Worm (Caenorhabditis elegans) whole organism, mixed stage, embryonic: ENCODE data around the gene igeg-2.

Experiments
- M03D4.4 ChIP-seq: sonication (generic microtip); optimal IDR thresholded peaks from 2 replicates; lab custom pipeline; 2017; ENCODE audit warnings: mild to moderate bottlenecking, missing genetic modification characterization, missing compliant biosample characterization
- blmp-1 ChIP-seq: fragments of 150-350 bp; optimal IDR thresholded peaks from 2 replicates; lab custom pipeline; 2014; ENCODE audit warnings: missing biosample characterization, missing genetic modification characterization
- ceh-39 ChIP-seq: fragments of 150-350 bp; optimal IDR thresholded peaks from 2 replicates; lab custom pipeline; 2014; ENCODE audit warnings: missing biosample characterization, missing genetic modification characterization
- ceh-43 ChIP-seq: fragments of 200-800 bp; sonication (Bioruptor generic); optimal IDR thresholded peaks from 2 replicates; lab custom pipeline; 2018; ENCODE audit warnings: mild to moderate bottlenecking, missing genetic modification characterization, moderate library complexity, missing compliant biosample characterization
- ceh-83 ChIP-seq: fragments of 200-800 bp; sonication (Bioruptor generic); optimal IDR thresholded peaks from 2 replicates; lab custom pipeline; 2018; ENCODE audit warnings: mild to moderate bottlenecking, missing genetic modification characterization, missing compliant biosample characterization
- ces-1 ChIP-seq: fragments of 150-350 bp; optimal IDR thresholded peaks from 2 replicates; lab custom pipeline; 2014; ENCODE audit warnings: missing biosample characterization, missing genetic modification reagents, missing genetic modification characterization
- cnd-1 ChIP-seq: fragments of 200-800 bp; sonication (Bioruptor generic); optimal IDR thresholded peaks from 2 replicates; lab custom pipeline; 2018; ENCODE audit warnings: mild to moderate bottlenecking, missing genetic modification characterization, missing compliant biosample characterization
- drap-1 ChIP-seq: fragments of 200-800 bp; sonication (Bioruptor generic); optimal IDR thresholded peaks from 3 replicates; lab custom pipeline; 2018; ENCODE audit warnings: mild to moderate bottlenecking, missing genetic modification characterization, missing compliant biosample characterization
- elt-3 ChIP-seq: fragments of 150-350 bp; optimal IDR thresholded peaks from 2 replicates; lab custom pipeline; 2014; ENCODE audit warnings: missing biosample characterization, missing genetic modification characterization
- flh-1 ChIP-seq: fragments of 200-800 bp; sonication (Bioruptor generic); optimal IDR thresholded peaks from 2 replicates; lab custom pipeline; 2018; ENCODE audit warnings: mild to moderate bottlenecking, missing genetic modification characterization, moderate library complexity, missing compliant biosample characterization
- ham-2 ChIP-seq: fragments of 200-800 bp; sonication (Bioruptor generic); optimal IDR thresholded peaks from 2 replicates; lab custom pipeline; 2018; ENCODE audit warnings: mild to moderate bottlenecking, missing genetic modification characterization, missing compliant biosample characterization
- hlh-1 ChIP-seq: fragments of 150-350 bp; optimal IDR thresholded peaks from 2 replicates; lab custom pipeline; 2014; ENCODE audit warnings: missing biosample characterization, missing genetic modification reagents, missing genetic modification characterization
- lin-13 ChIP-seq: fragments of 150-350 bp; optimal IDR thresholded peaks from 2 replicates; lab custom pipeline; 2014; ENCODE audit warnings: missing biosample characterization, missing genetic modification characterization
- lin-32 ChIP-seq: fragments of 200-800 bp; sonication (Bioruptor generic); optimal IDR thresholded peaks from 2 replicates; lab custom pipeline; 2018; ENCODE audit warnings: mild to moderate bottlenecking, missing genetic modification characterization, missing compliant biosample characterization
- lsy-2 ChIP-seq: fragments of 150-350 bp; optimal IDR thresholded peaks from 2 replicates; lab custom pipeline; 2014; ENCODE audit warnings: missing biosample characterization, missing genetic modification characterization
- mab-5 ChIP-seq: fragments of 150-350 bp; optimal IDR thresholded peaks from 2 replicates; lab custom pipeline; 2014; ENCODE audit warnings: missing biosample characterization, missing genetic modification characterization
- mep-1 ChIP-seq: fragments of 150-350 bp; optimal IDR thresholded peaks from 2 replicates; lab custom pipeline; 2017; ENCODE audit warnings: missing biosample characterization, missing genetic modification reagents, missing genetic modification characterization, inconsistent platforms
- mls-2 ChIP-seq: sonication (generic microtip); optimal IDR thresholded peaks from 2 replicates; lab custom pipeline; 2016; ENCODE audit warnings: mild to moderate bottlenecking, missing genetic modification characterization, moderate library complexity, missing compliant biosample characterization
- nhr-12 ChIP-seq: fragments of 150-350 bp; optimal IDR thresholded peaks from 2 replicates; lab custom pipeline; 2014; ENCODE audit warnings: missing biosample characterization, missing genetic modification characterization
- nhr-2 ChIP-seq: fragments of 150-350 bp; optimal IDR thresholded peaks from 2 replicates; lab custom pipeline; 2014; ENCODE audit warnings: missing biosample characterization, missing genetic modification characterization
- nhr-237 ChIP-seq: fragments of 150-350 bp; optimal IDR thresholded peaks from 2 replicates; lab custom pipeline; 2014; ENCODE audit warnings: missing biosample characterization, missing genetic modification characterization
- nhr-28 ChIP-seq: fragments of 150-350 bp; optimal IDR thresholded peaks from 2 replicates; lab custom pipeline; 2014; ENCODE audit warnings: missing biosample characterization, missing genetic modification characterization
- nhr-76 ChIP-seq: sonication (generic microtip); optimal IDR thresholded peaks from 2 replicates; lab custom pipeline; 2017; ENCODE audit warnings: missing biosample characterization, missing genetic modification characterization
- pha-4 ChIP-seq: fragments of 150-350 bp; optimal IDR thresholded peaks from 2 replicates; lab custom pipeline; 2018; ENCODE audit warnings: missing biosample characterization, missing genetic modification reagents, missing genetic modification characterization
- sem-2 ChIP-seq: fragments of 200-800 bp; sonication (Bioruptor generic); optimal IDR thresholded peaks from 2 replicates; lab custom pipeline; 2018; ENCODE audit warnings: mild to moderate bottlenecking, missing genetic modification characterization, missing compliant biosample characterization
- sptf-1 ChIP-seq: sonication (generic microtip); optimal IDR thresholded peaks from 2 replicates; lab custom pipeline; 2017; ENCODE audit warnings: mild to moderate bottlenecking, missing genetic modification characterization, moderate library complexity, missing compliant biosample characterization
- tbx-8 ChIP-seq: fragments of 200-800 bp; sonication (Bioruptor generic); optimal IDR thresholded peaks from 2 replicates; lab custom pipeline; 2018; ENCODE audit warnings: mild to moderate bottlenecking, missing genetic modification characterization, moderate library complexity, missing compliant biosample characterization
- unc-39 ChIP-seq: fragments of 150-350 bp; optimal IDR thresholded peaks from 2 replicates; lab custom pipeline; 2014; ENCODE audit warnings: missing biosample characterization, missing genetic modification characterization
- unc-62 ChIP-seq: fragments of 150-350 bp; optimal IDR thresholded peaks from 2 replicates; lab custom pipeline; 2014; ENCODE audit warnings: missing biosample characterization, missing genetic modification reagents, missing genetic modification characterization
- ztf-11 ChIP-seq: fragments of 150-350 bp; optimal IDR thresholded peaks from 2 replicates; lab custom pipeline; 2014; ENCODE audit warnings: missing biosample characterization, missing genetic modification characterization

Gene igeg-2

ce11 chrX:11435488-11435887 is 10.9 kb downstream of the igeg-2 start:
- TF ChIP-seq nhr-2 (tag; lab: Kevin White, UChicago) (no peak), nhr-76 (tag; lab: Kevin White, UChicago) (no peak), mep-1 (tag; lab: Kevin White, UChicago) (no peak), ham-2 (GFP tag; lab: Kevin White, UChicago) (no peak), unc-39 (tag; lab: Kevin White, UChicago) (no peak), drap-1 (GFP tag; lab: Kevin White, UChicago) (no peak), unc-62 (GFP tag; lab: Kevin White, UChicago) (no peak)

DNA sequence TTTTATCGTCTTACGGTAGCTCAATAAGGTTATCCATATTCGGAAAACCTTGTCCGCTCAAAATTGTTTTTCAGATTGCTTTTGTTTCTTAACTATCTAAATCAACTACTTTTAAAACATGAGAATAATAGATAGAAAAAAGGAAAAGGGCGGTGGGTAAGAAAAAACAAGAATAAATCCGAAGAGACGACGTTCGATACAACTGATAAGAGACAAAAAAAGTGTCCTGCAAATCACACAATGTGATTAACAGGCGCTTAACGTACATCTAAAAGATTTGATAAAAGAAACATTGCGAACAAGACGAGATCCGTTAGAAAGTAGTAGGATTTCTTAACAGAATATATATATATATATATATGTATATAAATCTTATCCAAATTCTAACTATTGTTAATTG is 12.9 kb downstream of the igeg-2 start, which contains the start of gene hum-4:
Gene hum-4, minus strand, starts transcription at position 101 of the 400 bp plus-strand sequence.
- TF ChIP-seq mab-5 (tag; lab: Kevin White, UChicago), result no peak
- TF ChIP-seq ceh-83 (GFP tag; lab: Kevin White, UChicago), result no peak
- no peak for TF ChIP-seq M03D4.4 (tag; lab: Kevin White, UChicago)
- TF ChIP-seq pha-4 (tag; lab: Kevin White, UChicago), result no peak
- no peak for TF ChIP-seq ces-1 (GFP tag; lab: Kevin White, UChicago)
- TF ChIP-seq ztf-11 (tag; lab: Kevin White, UChicago), result no peak
- no peak for TF ChIP-seq flh-1 (GFP tag; lab: Kevin White, UChicago)
- TF ChIP-seq lsy-2 (tag; lab: Kevin White, UChicago), result no peak
- no peak for TF ChIP-seq nhr-2 (tag; lab: Kevin White, UChicago)
- no peak for TF ChIP-seq ceh-43
- TF ChIP-seq blmp-1, result no peak

- TF ChIP-seq ceh-83 (GFP tag; lab: Kevin White, UChicago), result no peak
- TF ChIP-seq mls-2, result no peak
- TF ChIP-seq sptf-1 (tag; lab: Kevin White, UChicago), result no peak
- TF ChIP-seq nhr-76 (tag; lab: Kevin White, UChicago), result no peak
- TF ChIP-seq hlh-1 (tag; lab: Kevin White, UChicago), result no peak
- TF ChIP-seq flh-1 (GFP tag; lab: Kevin White, UChicago), result no peak
- TF ChIP-seq nhr-237 (tag; lab: Kevin White, UChicago), result no peak
- no peak for TF ChIP-seq lin-13
- TF ChIP-seq lin-32, result no peak
These were observed 18.9 kb downstream of the igeg-2 start for ce11 chrX:11427550-11427949.

DNA sequence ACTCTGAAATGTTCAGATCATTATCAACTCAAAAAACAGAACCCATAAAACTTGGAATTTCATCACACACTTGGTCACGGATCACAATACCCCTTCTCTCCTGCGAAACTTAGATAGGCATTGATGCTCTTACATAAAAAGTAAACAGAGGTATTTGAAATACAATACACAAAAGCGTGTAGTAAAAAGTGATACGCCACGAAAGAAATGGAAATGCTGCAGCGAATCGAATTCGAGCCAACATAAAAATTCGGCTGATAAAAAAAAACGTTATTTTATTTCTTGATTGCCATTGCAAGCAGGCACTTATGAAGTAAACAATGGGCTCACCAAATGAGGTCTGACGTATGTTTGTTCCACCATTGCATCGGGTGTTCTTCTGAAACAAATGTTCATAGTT is 19.8 kb downstream of the igeg-2 start:
- no peak for TF ChIP-seq lin-32
- no peak for TF ChIP-seq pha-4 (tag; lab: Kevin White, UChicago)
- no peak for TF ChIP-seq nhr-237 (tag; lab: Kevin White, UChicago)
- no peak for TF ChIP-seq nhr-2 (tag; lab: Kevin White, UChicago)
- no peak for TF ChIP-seq sem-2 (GFP tag; lab: Kevin White, UChicago)

- TF ChIP-seq ham-2 (GFP tag; lab: Kevin White, UChicago) (no peak), ceh-39 (tag; lab: Kevin White, UChicago) (no peak), nhr-28 (tag; lab: Kevin White, UChicago) (no peak), M03D4.4 (tag; lab: Kevin White, UChicago) (no peak), hlh-1 (tag; lab: Kevin White, UChicago) (no peak), sptf-1 (tag; lab: Kevin White, UChicago) (no peak), mep-1 (tag; lab: Kevin White, UChicago) (no peak), lin-32 (no peak), nhr-2 (tag; lab: Kevin White, UChicago) (no peak), cnd-1 (tag; lab: Kevin White, UChicago) (no peak), lsy-2 (tag; lab: Kevin White, UChicago) (no peak), unc-39 (tag; lab: Kevin White, UChicago) (no peak), drap-1 (GFP tag; lab: Kevin White, UChicago) (no peak), flh-1 (GFP tag; lab: Kevin White, UChicago) (no peak), nhr-12 (no peak), tbx-8 (GFP tag; lab: Kevin White, UChicago) (no peak), elt-3 (no peak), pha-4 (tag; lab: Kevin White, UChicago) (no peak), ztf-11 (tag; lab: Kevin White, UChicago) (no peak)
These were observed 26.4 kb downstream of the igeg-2 start, which contains the start of gene F46C3.6 for ce11 chrX:11419988-11420387. F46C3.6 (minus strand) TSS chrX:11420074.
